Fruit fly (Drosophila melanogaster) whole organism, embryonic: ENCODE data around the gene CG12301.
A peak's percentile ranks its signal among the peaks of the same experiment; 100 is the strongest.

Source experiments
- Abd-B ChIP-seq: fragments of 200-800 bp; sonication (Bioruptor generic); optimal IDR thresholded peaks from 2 replicates; lab custom pipeline; 2018; ENCODE audit warnings: missing biosample characterization, mild to moderate bottlenecking, missing genetic modification characterization, moderate library complexity
- Bgb ChIP-seq: fragments of 200-800 bp; sonication (Bioruptor generic); IDR thresholded peaks from 2 replicates; pipeline ENCODE4 v1.3.6; 2022; ENCODE audit warnings: missing biosample characterization, missing genetic modification characterization; ENCODE audit not compliant: partially characterized antibody
- Blimp-1 ChIP-seq: fragments of 200-800 bp; sonication (Bioruptor generic); optimal IDR thresholded peaks from 3 replicates; lab custom pipeline; 2018; ENCODE audit warnings: missing biosample characterization, missing genetic modification characterization, mild to moderate bottlenecking, moderate library complexity, missing genetic modification reagents
- CG10565 ChIP-seq: fragments of 200-800 bp; sonication (Bioruptor generic); optimal IDR thresholded peaks from 3 replicates; lab custom pipeline; 2016; ENCODE audit warnings: missing biosample characterization, mild to moderate bottlenecking, missing genetic modification characterization
- CG13123 ChIP-seq: fragments of 200-800 bp; sonication (Bioruptor generic); optimal IDR thresholded peaks from 2 replicates; lab custom pipeline; 2016; ENCODE audit warnings: missing biosample characterization, missing genetic modification characterization
- CG13287 ChIP-seq: fragments of 200-800 bp; sonication (Bioruptor generic); IDR thresholded peaks from 2 replicates; pipeline ENCODE4 v1.3.6; 2022; ENCODE audit warnings: missing biosample characterization, missing genetic modification characterization; ENCODE audit not compliant: partially characterized antibody
- CG13775 ChIP-seq: fragments of 200-800 bp; sonication (Bioruptor generic); optimal IDR thresholded peaks from 3 replicates; lab custom pipeline; 2017; ENCODE audit warnings: missing biosample characterization, mild to moderate bottlenecking, missing genetic modification characterization
- CG13894 ChIP-seq: fragments of 200-800 bp; sonication (Bioruptor generic); optimal IDR thresholded peaks from 3 replicates; lab custom pipeline; 2018; ENCODE audit warnings: missing biosample characterization, mild to moderate bottlenecking, missing genetic modification characterization, moderate library complexity
- CG1603 ChIP-seq: fragments of 200-800 bp; sonication (Bioruptor generic); optimal IDR thresholded peaks from 2 replicates; lab custom pipeline; 2019; ENCODE audit warnings: missing biosample characterization, mild to moderate bottlenecking, missing genetic modification characterization, moderate library complexity
- CG17385 ChIP-seq: fragments of 200-800 bp; sonication (Bioruptor generic); optimal IDR thresholded peaks from 3 replicates; lab custom pipeline; 2018; ENCODE audit warnings: missing biosample characterization, mild to moderate bottlenecking, missing genetic modification characterization
- CG18619 ChIP-seq: fragments of 200-800 bp; sonication (Bioruptor generic); optimal IDR thresholded peaks from 3 replicates; lab custom pipeline; 2017; ENCODE audit warnings: missing biosample characterization, mild to moderate bottlenecking, missing genetic modification characterization
- CG2712 ChIP-seq: fragments of 200-800 bp; optimal IDR thresholded peaks from 3 replicates; lab custom pipeline; 2019; ENCODE audit warnings: missing biosample characterization, mild to moderate bottlenecking, missing genetic modification characterization, moderate library complexity
- CG31224 ChIP-seq: fragments of 200-800 bp; sonication (Bioruptor generic); IDR thresholded peaks from 2 replicates; pipeline ENCODE4 v1.3.6; 2022; ENCODE audit warnings: missing biosample characterization, missing genetic modification characterization
- CG31365 ChIP-seq: fragments of 200-800 bp; sonication (Bioruptor generic); optimal IDR thresholded peaks from 2 replicates; lab custom pipeline; 2018; ENCODE audit warnings: missing biosample characterization, mild to moderate bottlenecking, missing genetic modification characterization
- CG3163 ChIP-seq: fragments of 200-800 bp; sonication (Bioruptor generic); optimal IDR thresholded peaks from 3 replicates; lab custom pipeline; 2016; ENCODE audit warnings: missing biosample characterization, missing genetic modification characterization
- CG33213 ChIP-seq: fragments of 200-800 bp; sonication (Bioruptor generic); optimal IDR thresholded peaks from 3 replicates; lab custom pipeline; 2016; ENCODE audit warnings: missing biosample characterization, missing genetic modification characterization
- CG3995 ChIP-seq: fragments of 200-800 bp; sonication (Bioruptor generic); optimal IDR thresholded peaks from 3 replicates; lab custom pipeline; 2016; ENCODE audit warnings: missing biosample characterization, missing genetic modification characterization
- CG4730 ChIP-seq: fragments of 200-800 bp; sonication (Bioruptor generic); IDR thresholded peaks from 2 replicates; pipeline ENCODE4 v1.3.6; 2022; ENCODE audit warnings: missing biosample characterization, missing genetic modification characterization
- CG6254 ChIP-seq: fragments of 200-800 bp; sonication (Bioruptor generic); optimal IDR thresholded peaks from 3 replicates; lab custom pipeline; 2017; ENCODE audit warnings: mild to moderate bottlenecking, missing biosample characterization, missing genetic modification reagents, missing genetic modification characterization
- CG7372 ChIP-seq: fragments of 200-800 bp; sonication (Bioruptor generic); IDR thresholded peaks from 2 replicates; pipeline ENCODE4 v1.3.6; 2022; ENCODE audit warnings: missing biosample characterization, missing genetic modification characterization
- CG8089 ChIP-seq: fragments of 200-800 bp; sonication (Bioruptor generic); optimal IDR thresholded peaks from 3 replicates; lab custom pipeline; 2016; ENCODE audit warnings: missing biosample characterization, missing genetic modification characterization
- CG9797 ChIP-seq: fragments of 200-800 bp; sonication (Bioruptor generic); optimal IDR thresholded peaks from 3 replicates; lab custom pipeline; 2018; ENCODE audit warnings: missing biosample characterization, mild to moderate bottlenecking, missing genetic modification characterization
- CHES-1-like ChIP-seq: fragments of 200-800 bp; sonication (Bioruptor generic); optimal IDR thresholded peaks from 2 replicates; lab custom pipeline; 2016; ENCODE audit warnings: missing biosample characterization, missing genetic modification characterization
- CoRest ChIP-seq: fragments of 200-800 bp; sonication (Bioruptor generic); optimal IDR thresholded peaks from 3 replicates; lab custom pipeline; 2018; ENCODE audit warnings: missing biosample characterization, mild to moderate bottlenecking, missing genetic modification characterization, moderate library complexity
- Dip2 ChIP-seq: fragments of 200-800 bp; sonication (Bioruptor generic); IDR thresholded peaks from 2 replicates; pipeline ENCODE4 v1.3.6; 2022; ENCODE audit warnings: missing biosample characterization, missing genetic modification characterization
- Doc3 ChIP-seq: fragments of 200-800 bp; sonication (Bioruptor generic); IDR thresholded peaks from 3 replicates; pipeline ENCODE4 v1.3.6; 2022; ENCODE audit warnings: missing biosample characterization, missing genetic modification characterization; ENCODE audit not compliant: partially characterized antibody
- Fer2 ChIP-seq: fragments of 200-800 bp; sonication (Bioruptor generic); optimal IDR thresholded peaks from 2 replicates; lab custom pipeline; 2018; ENCODE audit warnings: missing biosample characterization, mild to moderate bottlenecking, missing genetic modification characterization, moderate library complexity
- Hmr ChIP-seq: fragments of 200-800 bp; sonication (Bioruptor generic); optimal IDR thresholded peaks from 3 replicates; lab custom pipeline; 2017; ENCODE audit warnings: mild to moderate bottlenecking, missing biosample characterization, missing genetic modification reagents, missing genetic modification characterization
- NfI ChIP-seq: fragments of 200-800 bp; sonication (Bioruptor generic); optimal IDR thresholded peaks from 3 replicates; lab custom pipeline; 2018; ENCODE audit warnings: missing biosample characterization, mild to moderate bottlenecking, missing genetic modification characterization, moderate library complexity
- Pdp1 ChIP-seq, 2 experiments: fragments of 200-800 bp; sonication (Bioruptor generic); optimal IDR thresholded peaks; 3 replicates each; lab custom pipeline; 2016; ENCODE audit warnings: missing biosample characterization in 2 of 2, missing genetic modification characterization in 2 of 2, mild to moderate bottlenecking in 1 of 2, moderate library complexity in 1 of 2
- Scr ChIP-seq: fragments of 200-800 bp; sonication (Bioruptor generic); IDR thresholded peaks from 2 replicates; pipeline ENCODE4 v1.3.6; 2022; ENCODE audit warnings: missing biosample characterization, missing genetic modification characterization; ENCODE audit not compliant: partially characterized antibody
- Ssrp ChIP-seq: fragments of 200-800 bp; sonication (Bioruptor generic); optimal IDR thresholded peaks from 2 replicates; lab custom pipeline; 2018; ENCODE audit warnings: missing biosample characterization, mild to moderate bottlenecking, missing genetic modification characterization, moderate library complexity
- Xbp1 ChIP-seq: fragments of 200-800 bp; sonication (Bioruptor generic); optimal IDR thresholded peaks from 3 replicates; lab custom pipeline; 2016; ENCODE audit warnings: missing biosample characterization, mild to moderate bottlenecking, missing genetic modification characterization
- abd-A ChIP-seq: fragments of 200-800 bp; sonication (Bioruptor generic); optimal IDR thresholded peaks from 3 replicates; lab custom pipeline; 2019; ENCODE audit warnings: missing biosample characterization, mild to moderate bottlenecking, missing genetic modification characterization, moderate library complexity
- amos ChIP-seq: fragments of 200-800 bp; sonication (Bioruptor generic); IDR thresholded peaks from 2 replicates; pipeline ENCODE4 v1.3.6; 2022; ENCODE audit warnings: missing biosample characterization, missing genetic modification characterization; ENCODE audit not compliant: partially characterized antibody
- cg ChIP-seq: fragments of 200-800 bp; sonication (Bioruptor generic); optimal IDR thresholded peaks from 3 replicates; lab custom pipeline; 2019; ENCODE audit warnings: missing biosample characterization, mild to moderate bottlenecking, missing genetic modification characterization, moderate library complexity
- chm ChIP-seq: fragments of 200-800 bp; sonication (Bioruptor generic); IDR thresholded peaks from 2 replicates; pipeline ENCODE4 v1.3.6; 2022; ENCODE audit warnings: missing biosample characterization, missing genetic modification characterization
- ci ChIP-seq: fragments of 200-800 bp; sonication (Bioruptor generic); IDR thresholded peaks from 3 replicates; pipeline ENCODE4 v1.3.6; 2022; ENCODE audit warnings: missing biosample characterization, missing genetic modification characterization
- grn ChIP-seq: fragments of 200-800 bp; sonication (Bioruptor generic); optimal IDR thresholded peaks from 3 replicates; lab custom pipeline; 2017; ENCODE audit warnings: missing biosample characterization, missing genetic modification characterization
- nau ChIP-seq: fragments of 200-800 bp; sonication (Bioruptor generic); optimal IDR thresholded peaks from 3 replicates; lab custom pipeline; 2017; ENCODE audit warnings: missing biosample characterization, mild to moderate bottlenecking, missing genetic modification characterization, missing genetic modification reagents
- pita ChIP-seq: fragments of 200-800 bp; sonication (Bioruptor generic); optimal IDR thresholded peaks from 2 replicates; lab custom pipeline; 2017; ENCODE audit warnings: missing biosample characterization, mild to moderate bottlenecking, missing genetic modification characterization
- psq ChIP-seq: fragments of 200-800 bp; sonication (Bioruptor generic); optimal IDR thresholded peaks from 2 replicates; lab custom pipeline; 2017; ENCODE audit warnings: missing biosample characterization, missing genetic modification characterization
- pzg ChIP-seq: fragments of 200-800 bp; sonication (Bioruptor generic); optimal IDR thresholded peaks from 3 replicates; lab custom pipeline; 2018; ENCODE audit warnings: missing biosample characterization, mild to moderate bottlenecking, missing genetic modification characterization, moderate library complexity
- sens-2 ChIP-seq: fragments of 200-800 bp; sonication (Bioruptor generic); IDR thresholded peaks from 2 replicates; pipeline ENCODE4 v1.3.6; 2022; ENCODE audit warnings: missing biosample characterization, missing genetic modification characterization
- sima ChIP-seq: fragments of 200-800 bp; sonication (Bioruptor generic); optimal IDR thresholded peaks from 2 replicates; lab custom pipeline; 2016; ENCODE audit warnings: missing biosample characterization, missing genetic modification characterization
- sob ChIP-seq: fragments of 200-800 bp; sonication (Bioruptor generic); IDR thresholded peaks from 2 replicates; pipeline ENCODE4 v1.3.6; 2022; ENCODE audit warnings: missing biosample characterization, missing genetic modification characterization
- ttk ChIP-seq: fragments of 200-800 bp; sonication (Bioruptor generic); IDR thresholded peaks from 2 replicates; pipeline ENCODE4 v2.1.2; 2022; ENCODE audit warnings: missing biosample characterization, missing genetic modification characterization
- vvl ChIP-seq: fragments of 200-800 bp; sonication (Bioruptor generic); IDR thresholded peaks from 2 replicates; pipeline ENCODE4 v1.3.6; 2022; ENCODE audit warnings: missing biosample characterization, missing genetic modification characterization
- wek ChIP-seq: fragments of 200-800 bp; sonication (Bioruptor generic); optimal IDR thresholded peaks from 3 replicates; lab custom pipeline; 2018; ENCODE audit warnings: missing biosample characterization, mild to moderate bottlenecking, missing genetic modification characterization, moderate library complexity

The CG12301 gene

dm6 chr3L:15619626-15620247 is 39.1 kb downstream of the CG12301 start, which contains the start of gene Phs (continued):
- TF ChIP-seq Dip2 (GFP tag; lab: Robert Waterston, UW) (no peak), Bgb (peak; percentile 65), Xbp1 (peak; percentile 81), CG6254 (GFP tag; lab: Kevin White, UChicago) (peak; percentile 58), Fer2 (tag; lab: Kevin White, UChicago) (peak; percentile 42), amos (GFP tag; lab: Robert Waterston, UW) (peak; percentile 59), Doc3 (GFP tag; lab: Robert Waterston, UW) (no peak), ci (peak; percentile 87), CG8089 (peak; percentile 76), CG31224 (no peak), CoRest (tag; lab: Kevin White, UChicago) (peak; percentile 57), nau (GFP tag; lab: Kevin White, UChicago) (peak; percentile 71), CG31365 (tag; lab: Kevin White, UChicago) (peak; percentile 39), abd-A (tag; lab: Kevin White, UChicago) (no peak), CG3163 (GFP tag; lab: Kevin White, UChicago) (peak; percentile 74), CG13775 (GFP tag; lab: Kevin White, UChicago) (peak; percentile 9), CG2712 (tag; lab: Kevin White, UChicago) (peak; percentile 51), CG13123 (GFP tag; lab: Kevin White, UChicago) (peak; percentile 62), Pdp1 (GFP tag; optimal IDR thresholded peaks at IDR 0.05; lab: Kevin White, UChicago) (peak; percentile 69 to 87), CG10565 (GFP tag; lab: Kevin White, UChicago) (no peak), psq (GFP tag; lab: Kevin White, UChicago) (peak; percentile 56), wek (peak; percentile 52), CG3995 (GFP tag; lab: Kevin White, UChicago) (peak; percentile 44), chm (GFP tag; lab: Robert Waterston, UW) (peak; percentile 93), Hmr (GFP tag; lab: Kevin White, UChicago) (peak; percentile 87), Ssrp (tag; lab: Kevin White, UChicago) (peak; percentile 26), Scr (peak; percentile 48), CG4730 (GFP tag; lab: Robert Waterston, UW) (peak; percentile 54; the same call in 1 of the 2 replicates), Blimp-1 (GFP tag; lab: Kevin White, UChicago) (peak; percentile 49), CG13894 (tag; lab: Kevin White, UChicago) (peak; percentile 63), ttk (peak; percentile 73), CG1603 (tag; lab: Kevin White, UChicago) (peak; percentile 83), pzg (GFP tag; lab: Kevin White, UChicago) (peak; percentile 85), sob (GFP tag; lab: Robert Waterston, UW) (peak; percentile 96), sima (GFP tag; lab: Kevin White, UChicago) (peak; percentile 21), sens-2 (GFP tag; lab: Robert Waterston, UW) (peak; percentile 63), CG9797 (GFP tag; lab: Kevin White, UChicago) (peak; percentile 52), CG7372 (GFP tag; lab: Robert Waterston, UW) (peak; percentile 82), CG33213 (GFP tag; lab: Kevin White, UChicago) (peak; percentile 92), CG17385 (GFP tag; lab: Kevin White, UChicago) (peak; percentile 55), CG18619 (GFP tag; lab: Kevin White, UChicago) (peak; percentile 76), NfI (peak; percentile 88), CHES-1-like (peak; percentile 91), Abd-B (GFP tag; lab: Kevin White, UChicago) (no peak), cg (peak; percentile 98), CG13287 (GFP tag; lab: Robert Waterston, UW) (peak; percentile 69), vvl (GFP tag; lab: Robert Waterston, UW) (peak; percentile 88), grn (no peak), pita (GFP tag; lab: Kevin White, UChicago) (no peak)
